Worm (Caenorhabditis elegans) whole organism, L4 larva: ENCODE data around the gene F53F1.4.

Source experiments
- aly-2 ChIP-seq: sonication (generic microtip); optimal IDR thresholded peaks from 2 replicates; lab custom pipeline; 2018; ENCODE audit warnings: missing biosample characterization, missing genetic modification characterization
- ama-1 ChIP-seq: fragments of 150-350 bp; optimal IDR thresholded peaks from 2 replicates; lab custom pipeline; 2014; ENCODE audit warnings: inconsistent platforms, mixed read lengths
- ceh-28 ChIP-seq: fragments of 150-350 bp; optimal IDR thresholded peaks from 2 replicates; lab custom pipeline; 2014; ENCODE audit warnings: missing biosample characterization, missing genetic modification reagents, missing genetic modification characterization
- daf-12 ChIP-seq: fragments of 150-350 bp; optimal IDR thresholded peaks from 2 replicates; lab custom pipeline; 2014; ENCODE audit warnings: missing biosample characterization, missing genetic modification reagents, missing genetic modification characterization
- daf-8 ChIP-seq: fragments of 200-800 bp; sonication (Bioruptor generic); IDR thresholded peaks from 2 replicates; pipeline ENCODE4 v1.3.6; 2022; ENCODE audit warnings: missing genetic modification characterization, missing compliant biosample characterization
- dmd-8 ChIP-seq: fragments of 200-800 bp; sonication (Bioruptor generic); IDR thresholded peaks from 2 replicates; pipeline ENCODE4 v1.3.6; 2022; ENCODE audit warnings: missing genetic modification characterization, missing compliant biosample characterization
- fos-1 ChIP-seq: fragments of 150-350 bp; optimal IDR thresholded peaks from 2 replicates; lab custom pipeline; 2014; ENCODE audit warnings: missing biosample characterization, missing genetic modification characterization
- hlh-30 ChIP-seq: sonication (generic microtip); optimal IDR thresholded peaks from 2 replicates; lab custom pipeline; 2017; ENCODE audit warnings: antibody characterized with exemption, mild to moderate bottlenecking, missing genetic modification characterization, missing compliant biosample characterization; ENCODE audit not compliant: insufficient read depth
- unc-62 ChIP-seq, 3 experiments: fragments of 150-350 bp in 1 of 3; sonication (generic microtip); optimal IDR thresholded peaks in 2 of 3; peaks in 1 of 3; 1 replicate in 1 of 3; 2 replicates in 2 of 3; lab custom pipeline; 2014 to 2017; ENCODE audit warnings: missing biosample characterization in 3 of 3, missing genetic modification characterization in 3 of 3, missing genetic modification reagents in 3 of 3, missing genotype in 1 of 3
- ztf-11 ChIP-seq: fragments of 150-350 bp; optimal IDR thresholded peaks from 2 replicates; lab custom pipeline; 2014; ENCODE audit warnings: missing biosample characterization, missing genetic modification characterization

DNA sequence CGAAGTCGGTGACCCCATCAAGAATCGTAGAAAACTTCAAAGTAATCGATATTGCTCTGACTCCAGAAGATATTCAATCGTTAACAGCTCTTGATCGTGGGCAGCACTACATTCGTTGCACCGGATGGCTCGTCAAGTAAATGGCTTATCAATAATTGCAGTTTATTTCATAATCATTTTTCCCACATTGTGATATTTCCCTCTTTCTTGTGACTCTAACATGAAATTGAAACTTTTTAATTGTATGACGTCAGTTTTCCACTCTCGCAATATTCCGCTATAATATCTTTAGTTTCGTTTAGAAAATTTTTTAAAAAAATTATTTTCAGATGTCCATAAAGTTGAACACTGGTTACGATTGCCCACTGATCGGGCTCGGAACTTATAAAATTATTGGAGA, 3.0 kb upstream of the F53F1.4 start, which contains the start of gene F53F1.3:
- TF ChIP-seq unc-62 (GFP tag; optimal IDR thresholded peaks at IDR 0.05 in 1 of 2; lab: Kevin White, UChicago), result no peak
- TF ChIP-seq unc-62 (tag; optimal IDR thresholded peaks at IDR 0.05; lab: Kevin White, UChicago), result no peak
- no peak for TF ChIP-seq fos-1 (tag; lab: Kevin White, UChicago)
- TF ChIP-seq hlh-30 (tag; lab: Kevin White, UChicago), result peak; percentile 21
- TF ChIP-seq ama-1 (lab: Kevin White, UChicago), result no peak
- TF ChIP-seq daf-8 (GFP tag; lab: Robert Waterston, UW), result no peak
- no peak for TF ChIP-seq ztf-11 (tag; lab: Kevin White, UChicago)
- TF ChIP-seq ceh-28, result no peak
- TF ChIP-seq dmd-8 (GFP tag; lab: Robert Waterston, UW), result no peak
- no peak for TF ChIP-seq daf-12
- no peak for TF ChIP-seq aly-2 (tag; lab: Kevin White, UChicago)
